Fruit fly (Drosophila melanogaster): ENCODE results near the gene heca.

Gene heca

dm6 chr3R:30235253-30235652 is 42.5 kb upstream of the heca start (continued):
- TF ChIP-seq CG34224 (GFP tag; IDR thresholded peaks at IDR 0.05; ENCODE audit: partially characterized antibody), result no peak
- TF ChIP-seq CG15514 (GFP tag; optimal IDR thresholded peaks at IDR 0.05), result no peak
- no peak for TF ChIP-seq CG33557 (GFP tag; optimal IDR thresholded peaks at IDR 0.05)
- no peak for TF ChIP-seq CG13123 (GFP tag; optimal IDR thresholded peaks at IDR 0.05)
- TF ChIP-seq Oaz (GFP tag; IDR thresholded peaks at IDR 0.05), result no peak
- peak; percentile 51 for TF ChIP-seq CoRest (tag; optimal IDR thresholded peaks at IDR 0.05)
- no peak for TF ChIP-seq CG9215 (GFP tag; IDR thresholded peaks at IDR 0.05)
- peak; percentile 3 for TF ChIP-seq gcm (GFP tag; optimal IDR thresholded peaks at IDR 0.05)
- no peak for TF ChIP-seq Hr3 (GFP tag; optimal IDR thresholded peaks at IDR 0.05)
- no peak for TF ChIP-seq CG18619 (GFP tag; optimal IDR thresholded peaks at IDR 0.05)
- TF ChIP-seq Mad (GFP tag; optimal IDR thresholded peaks at IDR 0.05), result no peak
- TF ChIP-seq Hey (tag; optimal IDR thresholded peaks at IDR 0.05), result no peak
- no peak for TF ChIP-seq usp (GFP tag; optimal IDR thresholded peaks at IDR 0.05)
- TF ChIP-seq CG1792 (GFP tag; optimal IDR thresholded peaks at IDR 0.05), result no peak
- peak; percentile 21 for TF ChIP-seq Xbp1 (GFP tag; optimal IDR thresholded peaks at IDR 0.05)
- no peak for TF ChIP-seq Drgx (GFP tag; IDR thresholded peaks at IDR 0.05)
- no peak for TF ChIP-seq rib (GFP tag; IDR thresholded peaks at IDR 0.05)
- no peak for TF ChIP-seq crp (GFP tag; optimal IDR thresholded peaks at IDR 0.05)
- TF ChIP-seq CG3407 (GFP tag; optimal IDR thresholded peaks at IDR 0.05), result no peak
- TF ChIP-seq repo (GFP tag; optimal IDR thresholded peaks at IDR 0.05), result no peak
- TF ChIP-seq CG6765 (GFP tag; optimal IDR thresholded peaks at IDR 0.05), result no peak
- TF ChIP-seq tin (GFP tag; optimal IDR thresholded peaks at IDR 0.05), result peak; percentile 29
- TF ChIP-seq Kr (GFP tag; optimal IDR thresholded peaks at IDR 0.05), result no peak
- TF ChIP-seq fd3F (GFP tag; optimal IDR thresholded peaks at IDR 0.05), result no peak
- TF ChIP-seq CG13287 (GFP tag; IDR thresholded peaks at IDR 0.05; ENCODE audit: partially characterized antibody), result no peak
- no peak for TF ChIP-seq croc (GFP tag; conservative IDR thresholded peaks at IDR 0.05)
- no peak for TF ChIP-seq vfl (GFP tag; optimal IDR thresholded peaks at IDR 0.05)
- TF ChIP-seq lov (optimal IDR thresholded peaks at IDR 0.05), result no peak
- TF ChIP-seq lov (GFP tag; IDR thresholded peaks at IDR 0.05), result 0 out of 3 replicates have a peak, but pooled peaks have one; percentile 45
- TF ChIP-seq Spps (tag; optimal IDR thresholded peaks at IDR 0.05), result no peak
- no peak for TF ChIP-seq CG13624 (GFP tag; optimal IDR thresholded peaks at IDR 0.05)
- TF ChIP-seq sens-2 (GFP tag; IDR thresholded peaks at IDR 0.05), result no peak; the same call in 1 of the 2 replicates
- TF ChIP-seq CG10654 (GFP tag; optimal IDR thresholded peaks at IDR 0.05), result no peak
- no peak for TF ChIP-seq CG7987 (GFP tag; optimal IDR thresholded peaks at IDR 0.05)
- no peak for TF ChIP-seq CG11085 (GFP tag; IDR thresholded peaks at IDR 0.05)
- no peak for TF ChIP-seq CG6175 (GFP tag; IDR thresholded peaks at IDR 0.05)
- TF ChIP-seq CG7556 (GFP tag; optimal IDR thresholded peaks at IDR 0.05), result peak; percentile 44
- TF ChIP-seq CTCF (GFP tag; optimal IDR thresholded peaks at IDR 0.05), result no peak
- no peak for TF ChIP-seq CG1024 (GFP tag; IDR thresholded peaks at IDR 0.05)
- peak; percentile 60 for TF ChIP-seq CG18599 (GFP tag; optimal IDR thresholded peaks at IDR 0.05)
- TF ChIP-seq CG33213 (GFP tag; optimal IDR thresholded peaks at IDR 0.05), result no peak
- no peak for TF ChIP-seq Dfd (GFP tag; optimal IDR thresholded peaks at IDR 0.05)
- TF ChIP-seq Atf6 (GFP tag; IDR thresholded peaks at IDR 0.05), result peak; percentile 43; the same call in 1 of the 2 replicates
- TF ChIP-seq bsh (GFP tag; optimal IDR thresholded peaks at IDR 0.05), result peak in 1 of 2 experiments; percentile 56
- TF ChIP-seq CG10209 (GFP tag; optimal IDR thresholded peaks at IDR 0.05), result peak; percentile 1
- no peak for TF ChIP-seq CG8089 (GFP tag; optimal IDR thresholded peaks at IDR 0.05)
- TF ChIP-seq CG12155 (GFP tag; optimal IDR thresholded peaks at IDR 0.05), result no peak
- no peak for TF ChIP-seq disco-r (GFP tag; optimal IDR thresholded peaks at IDR 0.05)
- no peak for TF ChIP-seq CG7745 (tag; optimal IDR thresholded peaks at IDR 0.05)
- no peak for TF ChIP-seq zen (tag; optimal IDR thresholded peaks at IDR 0.05)
- no peak for TF ChIP-seq gro (GFP tag; optimal IDR thresholded peaks at IDR 0.05)
- 0 out of 2 replicates have a peak, but pooled peaks have one; percentile 16 for TF ChIP-seq Lim3 (GFP tag; IDR thresholded peaks at IDR 0.05)
